Worm (Caenorhabditis elegans): ENCODE measurements around the gene nspe-3.

DNA sequence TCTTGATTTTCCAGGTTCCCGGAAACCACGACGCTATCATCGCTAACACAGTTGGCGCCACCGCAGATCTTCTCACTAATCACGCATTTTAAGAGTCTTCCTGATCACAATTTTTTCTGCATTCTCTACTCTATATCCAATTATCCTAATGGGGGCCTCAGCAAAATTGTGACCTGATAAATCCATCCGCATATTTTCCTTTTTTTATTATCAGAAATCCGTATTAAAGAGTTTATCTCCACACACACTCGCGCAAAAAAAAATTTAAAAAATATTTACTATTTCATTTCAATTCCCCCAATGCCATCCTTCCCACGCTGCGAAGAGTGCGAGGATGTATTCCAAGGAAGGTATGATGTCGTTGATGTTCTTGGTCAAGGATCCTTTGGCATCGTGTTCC lies 10.8 kb upstream of the nspe-3 start, which contains the start of gene Y38E10A.8:
- TF ChIP-seq tra-4 (tag; optimal IDR thresholded peaks at IDR 0.05) (no peak), pes-1 (GFP tag; IDR thresholded peaks at IDR 0.05) (no peak)
